Fruit fly (Drosophila melanogaster) whole organism: ENCODE results near the gene CG9289.
A peak's percentile ranks its signal among the peaks of the same experiment; 100 is the strongest.

Experiments used
- CG8478 ChIP-seq: fragments of >200 bp; optimal IDR thresholded peaks from 2 replicates; lab custom pipeline; 2018; ENCODE audit warnings: inconsistent platforms
- Dll ChIP-seq: fragments of >200 bp; optimal IDR thresholded peaks from 2 replicates; lab custom pipeline; 2017
- EcR ChIP-seq, 2 experiments: fragments of >200 bp; optimal IDR thresholded peaks; 2 replicates each; lab custom pipeline; 2017; ENCODE audit warnings: missing biosample characterization in 2 of 2, missing genetic modification characterization in 2 of 2, missing genetic modification reagents in 2 of 2
- pan ChIP-seq: fragments of >200 bp; optimal IDR thresholded peaks from 2 replicates; lab custom pipeline; 2017
- psq ChIP-seq: fragments of >200 bp; optimal IDR thresholded peaks from 2 replicates; lab custom pipeline; 2017
- usp ChIP-seq: fragments of >200 bp; optimal IDR thresholded peaks from 2 replicates; lab custom pipeline; 2017; ENCODE audit warnings: missing biosample characterization, missing genetic modification characterization, mixed read lengths

CG9289 gene

DNA sequence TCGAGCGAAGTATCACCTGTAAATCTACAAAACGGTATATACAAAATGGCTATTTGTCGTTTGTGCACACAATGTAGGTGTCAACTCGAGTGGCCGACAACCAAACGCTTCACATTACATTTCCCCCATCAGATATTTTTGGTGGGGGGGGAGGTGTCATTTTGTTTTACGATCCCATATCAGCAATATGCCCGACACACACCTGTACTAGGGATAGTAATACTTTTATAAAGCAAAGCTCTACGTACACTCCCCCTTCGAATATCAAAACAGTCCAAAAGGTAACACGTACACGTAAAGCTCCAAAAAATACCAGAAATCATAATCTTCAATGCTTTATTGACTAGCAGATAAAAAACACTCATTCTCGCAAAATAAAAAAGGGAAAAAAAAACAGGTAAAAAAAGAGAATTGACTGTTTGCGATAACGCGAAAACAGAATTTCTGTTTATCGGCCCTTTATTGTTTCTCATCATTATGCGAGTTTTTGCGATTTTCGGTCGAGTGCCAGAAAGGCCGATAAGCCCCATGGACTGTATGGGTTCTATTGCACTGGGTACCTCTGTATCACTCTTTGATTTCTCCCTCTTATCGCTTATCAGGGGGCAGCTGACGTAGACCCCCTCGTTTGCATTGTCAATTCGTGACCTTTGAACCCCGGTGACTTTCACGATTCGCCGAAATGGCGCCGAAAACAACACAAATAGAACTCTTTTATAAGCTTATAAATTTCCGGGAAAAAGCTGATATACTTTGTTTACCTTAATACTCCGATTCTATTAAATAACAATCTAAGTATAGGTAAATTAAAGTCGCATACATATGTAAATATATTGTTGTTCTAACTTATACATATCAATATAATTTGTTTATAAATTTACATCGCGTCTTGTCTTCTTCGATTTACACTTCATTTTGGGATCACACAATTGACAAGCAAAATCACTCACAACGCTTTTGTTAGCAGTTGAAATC, 20.8 kb upstream of the CG9289 start, which contains the start of gene CatB:
TSS of gene CatB (plus strand) at position 925 of the 975 bp plus-strand sequence.
- TF ChIP-seq EcR (GFP tag; optimal IDR thresholded peaks at IDR 0.05; lab: Kevin White, UChicago) (no peak), CG8478 (no peak), psq (lab: Kevin White, UChicago) (no peak), pan (lab: Kevin White, UChicago) (no peak), Dll (lab: Kevin White, UChicago) (no peak), usp (GFP tag; lab: Kevin White, UChicago) (no peak)

DNA sequence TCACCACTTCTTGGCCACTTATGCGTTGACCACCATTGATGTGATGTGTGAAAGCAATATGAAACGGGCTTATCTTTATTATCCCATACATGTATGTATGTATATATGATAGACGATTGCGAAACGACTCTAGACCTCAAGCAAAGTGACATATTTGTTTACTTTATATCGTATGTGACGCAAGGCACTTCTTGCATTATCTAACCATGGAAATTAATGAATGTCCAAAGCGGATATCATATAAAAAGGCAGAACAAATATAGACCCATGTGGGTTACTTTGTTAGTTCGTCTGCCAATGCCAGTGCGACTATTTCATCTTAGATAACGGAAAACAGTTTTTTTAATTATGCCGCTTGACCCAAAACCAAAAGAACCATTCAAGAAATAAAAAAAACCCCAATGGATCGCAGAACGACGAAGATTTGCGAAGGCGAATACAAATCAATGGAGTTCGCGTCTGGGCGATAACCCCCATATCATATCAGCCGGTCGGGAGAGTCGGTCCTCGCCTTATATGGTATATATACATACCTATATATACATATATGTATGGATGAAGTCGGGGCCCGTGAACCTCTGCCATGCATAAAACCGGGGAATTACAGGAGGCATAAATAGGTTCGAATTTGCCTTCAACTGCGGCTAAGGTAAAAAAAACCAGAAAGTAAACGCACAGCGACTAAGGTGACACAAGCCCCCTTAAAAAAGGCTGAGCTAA, 18.9 kb upstream of the CG9289 start:
- no peak for TF ChIP-seq Dll (lab: Kevin White, UChicago)
- TF ChIP-seq pan (lab: Kevin White, UChicago), result no peak
- no peak for TF ChIP-seq EcR (GFP tag; optimal IDR thresholded peaks at IDR 0.05; lab: Kevin White, UChicago)
- TF ChIP-seq CG8478, result no peak
- no peak for TF ChIP-seq usp (GFP tag; lab: Kevin White, UChicago)
- TF ChIP-seq psq (lab: Kevin White, UChicago), result no peak

DNA sequence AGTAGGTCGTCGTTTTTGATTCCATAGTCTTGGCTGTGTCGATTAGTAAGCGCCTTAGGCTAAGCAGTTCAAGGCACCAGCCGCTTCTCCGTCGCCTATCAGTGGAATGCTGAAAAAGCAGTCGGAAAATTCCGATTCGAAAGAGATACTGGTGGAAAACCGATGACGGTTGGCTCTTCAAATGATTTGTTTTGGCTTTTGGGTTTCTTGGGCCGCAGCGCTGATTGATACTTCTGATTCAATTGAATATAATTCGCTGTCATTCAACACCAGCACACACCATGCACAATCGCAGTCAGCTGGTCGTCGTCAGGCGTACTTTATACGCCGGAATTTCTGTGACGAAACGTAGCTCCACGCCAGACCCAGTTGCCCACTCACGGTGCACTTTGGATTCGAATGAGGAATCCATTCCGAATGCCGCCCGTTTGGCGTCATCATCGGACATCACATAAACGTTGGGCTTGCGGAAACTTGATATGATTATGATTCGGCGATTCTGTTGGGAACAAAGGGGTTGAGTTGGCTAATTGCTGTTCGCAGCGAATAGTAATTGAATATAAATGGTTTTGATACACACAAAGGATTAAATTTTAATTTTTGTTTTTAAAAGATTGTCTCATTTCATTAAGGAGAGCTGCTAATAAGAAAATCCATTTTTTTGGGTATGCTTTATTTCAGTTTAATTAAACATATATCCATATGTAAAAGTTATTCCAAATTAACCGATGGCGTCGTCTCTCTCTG, 16.9 kb upstream of the CG9289 start:
- TF ChIP-seq psq (lab: Kevin White, UChicago) (no peak), usp (GFP tag; lab: Kevin White, UChicago) (no peak), EcR (GFP tag; optimal IDR thresholded peaks at IDR 0.05; lab: Kevin White, UChicago) (no peak), Dll (lab: Kevin White, UChicago) (no peak), pan (lab: Kevin White, UChicago) (no peak), CG8478 (no peak)

DNA sequence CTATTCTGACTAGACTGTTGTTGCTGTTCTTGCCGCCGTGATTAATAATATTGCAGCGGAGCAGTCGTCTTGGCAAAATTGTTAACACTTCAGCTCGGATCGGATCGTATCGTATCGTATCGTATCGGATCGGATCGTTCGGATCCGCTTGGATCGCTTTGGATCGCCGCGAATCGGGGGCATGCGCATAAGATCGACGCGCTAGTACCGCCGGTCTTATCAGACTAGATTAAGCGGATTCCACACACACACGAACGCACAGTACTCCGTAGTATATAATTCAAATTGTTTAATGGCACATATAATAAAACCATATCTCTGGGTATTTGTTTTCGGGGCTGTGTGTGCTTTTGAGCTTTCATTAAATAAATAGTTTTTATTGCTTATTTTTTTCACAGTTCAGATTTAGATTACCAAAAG, 15.7 kb upstream of the CG9289 start:
- no peak for TF ChIP-seq usp (GFP tag; lab: Kevin White, UChicago)

DNA sequence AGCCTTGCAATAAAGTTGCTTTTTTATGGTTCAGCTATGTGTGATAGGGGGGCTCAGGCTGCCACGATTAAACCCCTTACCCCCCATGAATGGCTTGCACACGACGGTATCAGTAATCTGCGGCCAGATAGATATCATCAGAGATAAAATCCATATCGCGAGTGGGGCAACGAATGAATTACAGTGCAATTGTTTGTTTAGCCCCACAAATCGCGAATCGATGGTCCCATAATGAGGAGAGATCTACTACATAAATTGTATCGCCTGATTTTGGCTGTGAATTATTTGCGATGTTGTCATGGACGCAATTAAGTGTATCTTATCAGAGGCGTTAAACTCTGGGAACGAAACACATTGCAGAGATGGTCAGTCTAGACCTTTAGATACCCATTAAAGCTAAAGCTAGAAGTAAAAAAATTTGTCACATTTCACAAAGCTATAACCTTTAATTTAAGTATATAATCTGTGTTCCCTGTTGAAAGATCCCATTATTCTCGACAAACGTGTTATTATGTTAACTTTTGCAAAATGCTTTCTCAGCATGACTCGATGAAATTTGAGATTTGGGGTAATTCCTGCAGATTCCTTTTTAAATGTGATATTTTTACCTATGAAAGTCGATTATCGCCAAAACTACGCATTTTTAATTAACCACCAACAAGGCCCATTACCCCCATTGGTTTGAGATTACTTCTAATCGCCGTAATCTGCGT, 13.9 kb upstream of the CG9289 start:
- TF ChIP-seq Dll (lab: Kevin White, UChicago), result no peak
- no peak for TF ChIP-seq psq (lab: Kevin White, UChicago)

DNA sequence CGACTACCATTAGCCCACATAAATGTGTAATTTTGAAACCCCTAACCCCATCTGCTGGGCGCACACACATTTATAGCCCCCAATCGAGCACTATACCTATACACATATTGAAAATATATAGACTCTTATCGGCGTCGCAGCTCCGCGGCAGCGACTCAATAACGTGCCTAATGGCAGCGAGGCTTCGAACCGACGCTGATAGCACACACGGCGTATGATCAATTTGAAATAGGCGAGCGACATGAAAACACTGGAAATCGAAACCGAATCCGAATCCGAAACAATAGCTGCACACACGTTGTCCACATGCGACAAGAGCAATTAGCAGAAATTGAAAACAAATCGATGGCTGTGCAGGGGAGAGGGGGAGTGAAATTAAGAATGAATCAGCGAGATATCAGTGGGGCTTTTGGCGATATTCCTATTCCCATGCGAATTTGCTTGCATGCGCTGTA, 10.1 kb upstream of the CG9289 start:
- TF ChIP-seq usp (GFP tag; lab: Kevin White, UChicago) (no peak), pan (lab: Kevin White, UChicago) (no peak), EcR (GFP tag; optimal IDR thresholded peaks at IDR 0.05; lab: Kevin White, UChicago) (no peak), CG8478 (no peak), Dll (lab: Kevin White, UChicago) (no peak), psq (lab: Kevin White, UChicago) (no peak)

DNA sequence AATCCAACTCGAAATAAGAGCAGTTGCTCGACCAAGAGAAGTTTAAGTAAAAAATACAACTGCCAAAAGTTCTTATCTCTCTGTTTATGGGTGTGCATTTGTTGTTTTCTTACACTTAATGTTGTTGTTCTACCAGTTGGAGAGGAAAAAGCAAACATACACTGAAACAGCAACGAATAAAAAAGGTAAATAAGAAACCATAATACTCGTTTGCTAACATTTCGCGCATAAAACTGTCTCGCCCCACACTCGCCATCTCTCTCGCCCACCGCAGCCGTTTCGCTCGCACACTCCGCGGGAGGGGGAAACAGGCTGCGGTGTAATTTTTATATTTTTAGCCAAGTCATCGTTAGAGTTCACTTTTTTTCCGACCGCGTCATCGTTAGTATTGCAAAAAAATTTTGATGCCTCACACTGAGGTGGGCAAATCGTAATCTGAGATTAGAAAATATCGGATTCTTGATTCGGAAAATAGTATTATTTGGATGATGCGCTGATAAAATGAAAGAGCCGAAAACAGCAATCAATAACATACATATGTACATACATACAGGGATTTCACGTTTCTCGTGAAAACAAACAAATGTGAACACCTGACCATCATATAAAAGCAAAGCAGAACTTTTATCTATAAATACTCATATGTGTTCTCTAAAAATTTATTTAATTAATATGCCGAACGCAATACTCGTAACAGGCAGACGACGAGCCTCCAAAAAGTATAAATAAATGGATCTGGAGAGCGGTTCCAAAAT, 8.4 kb upstream of the CG9289 start:
- TF ChIP-seq pan (lab: Kevin White, UChicago), result no peak
- no peak for TF ChIP-seq usp (GFP tag; lab: Kevin White, UChicago)
- no peak for TF ChIP-seq EcR (GFP tag; optimal IDR thresholded peaks at IDR 0.05; lab: Kevin White, UChicago)
- TF ChIP-seq CG8478, result no peak

DNA sequence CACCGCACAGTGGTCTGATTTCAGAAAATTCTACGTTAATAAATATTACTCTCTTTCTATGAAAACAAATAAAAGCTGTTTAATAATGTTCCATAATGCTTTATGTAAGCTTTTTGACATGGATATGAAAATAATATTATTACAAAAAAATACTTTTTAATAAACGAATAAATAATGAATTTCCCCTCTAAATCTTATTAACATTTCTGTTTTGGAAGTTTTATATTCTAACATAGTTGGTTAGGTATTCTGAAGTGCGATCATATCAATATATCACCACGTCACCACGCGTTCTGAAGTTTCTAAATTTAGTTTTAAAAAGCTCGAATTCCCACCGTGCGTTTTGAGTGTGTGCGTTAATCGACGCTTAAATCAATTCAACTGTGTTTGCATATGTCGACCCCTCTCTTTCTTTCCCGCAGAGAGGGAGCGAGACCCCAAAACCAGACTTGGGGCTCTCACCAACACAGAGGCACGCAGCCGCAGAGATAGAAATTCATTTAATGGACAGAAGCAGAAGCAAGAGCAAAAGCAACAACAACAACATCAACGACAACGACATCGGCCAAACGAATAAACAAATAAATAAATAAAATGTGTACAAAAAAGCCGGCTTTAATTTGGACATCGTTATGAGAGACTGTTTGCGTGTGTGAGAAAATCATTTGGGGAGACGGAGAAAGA, 7.3 kb upstream of the CG9289 start:
- no peak for TF ChIP-seq pan (lab: Kevin White, UChicago)
- TF ChIP-seq usp (GFP tag; lab: Kevin White, UChicago), result no peak
- TF ChIP-seq Dll (lab: Kevin White, UChicago), result no peak
- TF ChIP-seq CG8478, result peak; percentile 41

DNA sequence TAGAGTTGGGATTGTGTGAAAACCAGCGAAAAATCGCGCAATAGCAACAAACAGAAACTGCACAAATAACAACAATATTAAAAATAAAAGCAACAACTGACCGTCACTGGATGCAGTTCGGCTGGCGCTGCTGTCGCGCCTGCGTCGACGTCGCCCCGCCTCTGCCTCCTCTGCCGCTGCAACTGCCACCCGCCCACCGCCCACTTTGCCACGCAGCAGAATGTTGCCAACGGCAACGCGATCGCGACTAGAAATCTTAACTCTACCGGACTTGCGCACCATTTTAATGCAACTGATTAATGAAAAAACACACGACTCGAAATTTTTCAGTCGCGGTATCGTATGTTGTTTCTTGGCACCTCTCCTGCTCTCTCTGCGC, 6.7 kb upstream of the CG9289 start:
- TF ChIP-seq EcR (GFP tag; optimal IDR thresholded peaks at IDR 0.05; lab: Kevin White, UChicago), result no peak
- TF ChIP-seq psq (lab: Kevin White, UChicago), result no peak
- no peak for TF ChIP-seq Dll (lab: Kevin White, UChicago)
- no peak for TF ChIP-seq usp (GFP tag; lab: Kevin White, UChicago)
- TF ChIP-seq CG8478, result no peak
- TF ChIP-seq pan (lab: Kevin White, UChicago), result no peak

DNA sequence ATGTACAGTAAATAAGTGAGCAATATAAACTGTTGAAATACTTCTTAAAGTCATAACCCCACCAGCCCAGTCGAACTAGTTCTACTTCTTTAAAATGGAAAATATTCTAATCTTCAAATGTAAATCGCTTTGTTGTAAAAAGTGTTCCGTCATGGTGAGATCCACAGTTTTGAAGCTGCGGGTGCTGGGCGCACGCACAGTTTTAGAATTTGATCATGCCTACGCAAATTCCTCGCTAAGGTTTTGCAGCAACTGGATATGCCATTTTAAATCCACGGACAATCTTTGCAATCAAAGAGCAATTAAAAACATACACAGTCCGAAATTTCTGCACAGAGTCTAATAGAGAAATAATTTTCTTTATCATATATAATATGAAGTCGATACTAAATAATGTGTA, 6.2 kb upstream of the CG9289 start:
- TF ChIP-seq Dll (lab: Kevin White, UChicago) (no peak), usp (GFP tag; lab: Kevin White, UChicago) (no peak), pan (lab: Kevin White, UChicago) (no peak), EcR (GFP tag; optimal IDR thresholded peaks at IDR 0.05; lab: Kevin White, UChicago) (no peak), CG8478 (no peak), psq (lab: Kevin White, UChicago) (no peak)
